Fruit fly (Drosophila melanogaster): Measurements from ENCODE around the gene aurB.

aurB gene

DNA sequence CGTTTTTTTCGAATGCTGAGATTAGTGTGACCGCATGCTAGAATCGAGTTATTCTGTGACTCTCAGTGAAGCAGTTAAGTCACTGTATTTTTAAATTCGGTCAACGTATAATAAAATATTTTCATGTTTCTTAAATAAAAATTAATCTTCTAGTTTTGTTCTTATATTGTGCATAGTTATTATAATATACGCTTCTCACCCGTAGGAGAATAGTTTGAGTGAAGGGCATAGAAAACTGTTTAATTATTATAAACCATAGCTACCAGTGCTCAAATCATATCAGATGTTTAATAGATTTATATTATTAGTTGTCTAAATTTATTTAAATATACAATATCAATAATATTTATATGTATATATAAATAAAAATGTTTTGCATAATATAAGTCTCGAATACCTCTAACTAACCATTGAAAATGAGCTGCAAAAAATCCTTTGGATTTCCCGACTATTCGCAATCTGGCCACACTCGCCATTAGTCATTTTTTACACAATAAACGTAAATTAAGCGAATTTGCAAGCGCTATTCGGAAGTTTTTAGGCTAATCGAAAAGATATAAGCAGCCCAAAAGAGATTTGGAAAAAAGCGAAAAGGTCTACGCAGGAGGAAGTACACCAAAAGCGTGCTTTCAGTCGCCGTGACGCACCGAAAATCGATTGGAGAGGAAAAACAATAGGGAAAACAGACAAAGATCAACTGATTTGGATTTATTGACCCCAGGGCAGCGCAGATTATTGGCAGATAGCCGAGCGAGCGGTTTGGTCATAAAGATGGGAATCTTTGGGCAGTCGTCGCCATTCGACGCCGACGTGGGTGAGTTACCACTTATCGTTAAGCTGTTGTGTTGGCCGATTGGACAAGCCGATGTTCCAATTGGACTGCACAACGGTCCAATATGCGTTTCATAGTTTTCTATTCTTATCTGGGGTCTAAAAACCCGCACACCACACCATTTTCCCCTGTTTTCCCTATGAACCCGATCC, at the start of gene aurB, which contains the start of gene Stam (continued):
- TF ChIP-seq CG6272 (GFP tag; IDR thresholded peaks at IDR 0.05) (no peak), ac (GFP tag; optimal IDR thresholded peaks at IDR 0.05) (no peak), CG18764 (GFP tag; optimal IDR thresholded peaks at IDR 0.05) (peak; percentile 16), shn (GFP tag; optimal IDR thresholded peaks at IDR 0.05) (no peak), CG6791 (GFP tag; IDR thresholded peaks at IDR 0.05; ENCODE audit: partially characterized antibody) (no peak), pzg (GFP tag; optimal IDR thresholded peaks at IDR 0.05) (peak; percentile 30), CG12744 (GFP tag; optimal IDR thresholded peaks at IDR 0.05) (no peak), CG12155 (GFP tag; optimal IDR thresholded peaks at IDR 0.05) (peak; percentile 24), CG12942 (GFP tag; optimal IDR thresholded peaks at IDR 0.05) (peak; percentile 32), Nf-YA (GFP tag; IDR thresholded peaks at IDR 0.05) (no peak), HLH54F (GFP tag; optimal IDR thresholded peaks at IDR 0.05) (no peak), GATAe (GFP tag; conservative IDR thresholded peaks at IDR 0.05) (no peak), pros (GFP tag; optimal IDR thresholded peaks at IDR 0.05) (no peak), emc (GFP tag; optimal IDR thresholded peaks at IDR 0.05) (no peak), E2f2 (GFP tag; IDR thresholded peaks at IDR 0.05) (peak; percentile 83), da (GFP tag; optimal IDR thresholded peaks at IDR 0.05) (no peak), sd (tag; optimal IDR thresholded peaks at IDR 0.05) (peak; percentile 31), sc (optimal IDR thresholded peaks at IDR 0.05) (no peak), sc (GFP tag; optimal IDR thresholded peaks at IDR 0.05) (peak; percentile 41), Blimp-1 (GFP tag; optimal IDR thresholded peaks at IDR 0.05) (peak; percentile 57), Sox102F (GFP tag; optimal IDR thresholded peaks at IDR 0.05) (peak; percentile 71), CG9876 (GFP tag; optimal IDR thresholded peaks at IDR 0.05) (no peak), gem (tag; optimal IDR thresholded peaks at IDR 0.05) (peak; percentile 82), CG12391 (tag; optimal IDR thresholded peaks at IDR 0.05) (peak; percentile 85), amos (GFP tag; IDR thresholded peaks at IDR 0.05; ENCODE audit: partially characterized antibody) (no peak), CG2120 (GFP tag; optimal IDR thresholded peaks at IDR 0.05) (peak; percentile 31), tna (GFP tag; IDR thresholded peaks at IDR 0.05; ENCODE audit: partially characterized antibody) (no peak), CG12299 (tag; optimal IDR thresholded peaks at IDR 0.05) (peak; percentile 37), Pdp1 (GFP tag; optimal IDR thresholded peaks at IDR 0.05) (peak in 1 of 2 experiments; percentile 43), so (GFP tag; IDR thresholded peaks at IDR 0.05) (no peak), Bdp1 (GFP tag; optimal IDR thresholded peaks at IDR 0.05) (no peak), CG3995 (GFP tag; optimal IDR thresholded peaks at IDR 0.05) (peak; percentile 97), gsb (GFP tag; IDR thresholded peaks at IDR 0.05) (no peak), CG3281 (GFP tag; optimal IDR thresholded peaks at IDR 0.05) (peak; percentile 61), MESR4 (GFP tag; optimal IDR thresholded peaks at IDR 0.05) (peak; percentile 62), dan (GFP tag; IDR thresholded peaks at IDR 0.05) (no peak), crc (GFP tag; optimal IDR thresholded peaks at IDR 0.05) (no peak), CG2116 (GFP tag; optimal IDR thresholded peaks at IDR 0.05) (peak; percentile 51), CG3163 (GFP tag; optimal IDR thresholded peaks at IDR 0.05) (no peak), CG12104 (GFP tag; optimal IDR thresholded peaks at IDR 0.05) (no peak), CG8290 (GFP tag; optimal IDR thresholded peaks at IDR 0.05) (no peak), CG8290 (tag; optimal IDR thresholded peaks at IDR 0.05) (no peak), Awh (GFP tag; IDR thresholded peaks at IDR 0.05) (0 out of 2 replicates have a peak, but pooled peaks have one; percentile 36), hkb (optimal IDR thresholded peaks at IDR 0.05) (no peak), hkb (GFP tag; IDR thresholded peaks at IDR 0.05) (peak; percentile 48), CG8765 (GFP tag; IDR thresholded peaks at IDR 0.05) (no peak), Lhr (GFP tag; optimal IDR thresholded peaks at IDR 0.05) (no peak), z (GFP tag; IDR thresholded peaks at IDR 0.05) (no peak), Hey (tag; optimal IDR thresholded peaks at IDR 0.05) (no peak), CG10979 (tag; optimal IDR thresholded peaks at IDR 0.05) (peak; percentile 50)
